Worm (Caenorhabditis elegans) whole organism, midembryonic: ENCODE measurements around the gene fmo-3.

Experiments used
- cog-1 ChIP-seq: sonication (generic microtip); optimal IDR thresholded peaks from 2 replicates; lab custom pipeline; 2016; ENCODE audit warnings: missing genetic modification characterization, missing compliant biosample characterization
- ztf-23 ChIP-seq: fragments of 200-800 bp; sonication (Bioruptor generic); IDR thresholded peaks from 2 replicates; pipeline ENCODE4 v1.3.6; 2022; ENCODE audit warnings: missing genetic modification reagents, missing genetic modification characterization, missing compliant biosample characterization

DNA sequence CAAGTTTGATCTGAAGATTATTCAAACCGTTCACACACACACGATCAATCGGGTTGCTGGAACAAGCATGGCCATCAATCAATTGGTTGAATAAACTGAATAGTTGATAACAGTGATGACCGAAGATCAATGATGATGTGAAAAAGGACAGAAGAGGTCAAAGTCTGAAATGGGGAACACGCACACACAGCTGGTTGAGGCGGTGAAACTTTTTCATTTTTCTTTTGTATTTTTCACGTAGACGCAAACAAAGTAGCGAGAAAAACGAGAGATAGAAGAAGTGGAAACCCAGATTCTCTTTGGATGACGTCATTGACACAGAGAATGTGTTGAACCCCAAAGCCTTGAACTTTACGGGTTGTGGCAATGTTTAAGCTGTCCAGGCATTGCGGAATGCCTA is 23.0 kb downstream of the fmo-3 start:
- TF ChIP-seq ztf-23 (GFP tag; lab: Robert Waterston, UW) (no peak), cog-1 (tag; lab: Kevin White, UChicago) (no peak)
